Fruit fly (Drosophila melanogaster): ENCODE results near the gene Septin1.

The Septin1 gene

dm6 chrX:21323933-21324688 is 34.0 kb upstream of the Septin1 start, which contains the start of the genes Dd and CG1486 (continued):
- peak; percentile 55 for TF ChIP-seq kay (GFP tag; optimal IDR thresholded peaks at IDR 0.05)
- peak; percentile 18 for TF ChIP-seq sug (tag; optimal IDR thresholded peaks at IDR 0.05)
- peak; percentile 84 for TF ChIP-seq Opbp (GFP tag; IDR thresholded peaks at IDR 0.05; ENCODE audit: partially characterized antibody)
- TF ChIP-seq twi (tag; optimal IDR thresholded peaks at IDR 0.05): peak; percentile 19
- TF ChIP-seq CG9609 (GFP tag; optimal IDR thresholded peaks at IDR 0.05): no peak
- TF ChIP-seq Ravus (GFP tag; IDR thresholded peaks at IDR 0.05): no peak
- TF ChIP-seq insv (GFP tag; optimal IDR thresholded peaks at IDR 0.05): peak in 1 of 2 experiments; percentile 2
- peak; percentile 42 for TF ChIP-seq CG30020 (tag; optimal IDR thresholded peaks at IDR 0.05)
- TF ChIP-seq CG12104 (GFP tag; optimal IDR thresholded peaks at IDR 0.05): peak; percentile 15
- TF ChIP-seq nerfin-1 (tag; optimal IDR thresholded peaks at IDR 0.05): peak; percentile 82
- TF ChIP-seq ewg (GFP tag; optimal IDR thresholded peaks at IDR 0.05): peak; percentile 30
- TF ChIP-seq CG12659 (GFP tag; optimal IDR thresholded peaks at IDR 0.05): peak; percentile 64
- peak; percentile 21 for TF ChIP-seq Elba2 (GFP tag; optimal IDR thresholded peaks at IDR 0.05)
- TF ChIP-seq CG2712 (tag; optimal IDR thresholded peaks at IDR 0.05): peak; percentile 32
- TF ChIP-seq CG17829 (tag; optimal IDR thresholded peaks at IDR 0.05): peak; percentile 35
- no peak; the same call in 2 of the 3 replicates for TF ChIP-seq ci (GFP tag; IDR thresholded peaks at IDR 0.05)
- TF ChIP-seq tna (GFP tag; IDR thresholded peaks at IDR 0.05; ENCODE audit: partially characterized antibody): peak; percentile 73
- no peak for TF ChIP-seq pan (optimal IDR thresholded peaks at IDR 0.05)
- peak in 1 of 2 experiments; percentile 21 for TF ChIP-seq pan (GFP tag; optimal IDR thresholded peaks at IDR 0.05 in 1 of 2, IDR thresholded peaks at IDR 0.05 in 1 of 2)
- TF ChIP-seq CG13624 (GFP tag; optimal IDR thresholded peaks at IDR 0.05): peak; percentile 19
- TF ChIP-seq CG5180 (GFP tag; optimal IDR thresholded peaks at IDR 0.05): no peak
- TF ChIP-seq CG3847 (GFP tag; IDR thresholded peaks at IDR 0.05): peak; percentile 42; the same call in 1 of the 2 replicates
- no peak for TF ChIP-seq otp (GFP tag; IDR thresholded peaks at IDR 0.05)
- TF ChIP-seq Med (GFP tag): peak; percentile 86
- peak; percentile 92 for TF ChIP-seq CG17186 (GFP tag; optimal IDR thresholded peaks at IDR 0.05)
- 0 out of 2 replicates have a peak, but pooled peaks have one; percentile 31 for TF ChIP-seq CG9932 (GFP tag; IDR thresholded peaks at IDR 0.05)
- TF ChIP-seq Oli (tag; optimal IDR thresholded peaks at IDR 0.05): no peak
- TF ChIP-seq Myb (GFP tag; optimal IDR thresholded peaks at IDR 0.05): peak; percentile 23
- TF ChIP-seq CG2129 (GFP tag; IDR thresholded peaks at IDR 0.05; ENCODE audit: partially characterized antibody): peak; percentile 76
- TF ChIP-seq sqz (GFP tag; optimal IDR thresholded peaks at IDR 0.05): no peak
- peak; percentile 94 for TF ChIP-seq CG8478 (optimal IDR thresholded peaks at IDR 0.05)
- peak; percentile 70 for TF ChIP-seq Lhr (GFP tag; optimal IDR thresholded peaks at IDR 0.05)
- peak; percentile 79 for TF ChIP-seq CG4617 (GFP tag; optimal IDR thresholded peaks at IDR 0.05; ENCODE audit: borderline replicate concordance)
- TF ChIP-seq CHES-1-like (GFP tag; optimal IDR thresholded peaks at IDR 0.05): peak; percentile 61
- peak; percentile 53 for TF ChIP-seq dm (GFP tag; optimal IDR thresholded peaks at IDR 0.05)
- TF ChIP-seq bigmax (GFP tag; optimal IDR thresholded peaks at IDR 0.05): peak; percentile 66
- TF ChIP-seq nmo (GFP tag; optimal IDR thresholded peaks at IDR 0.05): peak; percentile 76

dm6 chrX:21333135-21333534 is 25.0 kb upstream of the Septin1 start:
- TF ChIP-seq Trl (optimal IDR thresholded peaks at IDR 0.05): no peak
- TF ChIP-seq Trl (GFP tag; optimal IDR thresholded peaks at IDR 0.05): no peak
- TF ChIP-seq ase (GFP tag; IDR thresholded peaks at IDR 0.05): no peak
- TF ChIP-seq Side (GFP tag; optimal IDR thresholded peaks at IDR 0.05): no peak
- TF ChIP-seq Antp (GFP tag; optimal IDR thresholded peaks at IDR 0.05): no peak
- no peak for TF ChIP-seq gsb-n (tag; optimal IDR thresholded peaks at IDR 0.05)
- no peak for TF ChIP-seq CG7271 (tag; optimal IDR thresholded peaks at IDR 0.05)
- no peak for TF ChIP-seq CG30431 (GFP tag; optimal IDR thresholded peaks at IDR 0.05)
- no peak for TF ChIP-seq vvl (GFP tag; IDR thresholded peaks at IDR 0.05)
- no peak for TF ChIP-seq CG6254 (GFP tag; optimal IDR thresholded peaks at IDR 0.05)

Measured in whole organism, embryonic.